Worm (Caenorhabditis elegans) whole organism, early embryonic: ENCODE results near the gene srh-215.

Experiments
- B0310.2 ChIP-seq: sonication (generic microtip); optimal IDR thresholded peaks from 2 replicates; lab custom pipeline; 2016; ENCODE audit warnings: mild to moderate bottlenecking, missing genetic modification characterization, missing compliant biosample characterization
- F13C5.2 ChIP-seq: sonication (generic microtip); optimal IDR thresholded peaks from 2 replicates; lab custom pipeline; 2017; ENCODE audit warnings: mild to moderate bottlenecking, missing genetic modification characterization, inconsistent platforms, missing compliant biosample characterization
- aly-1 ChIP-seq: sonication (generic microtip); optimal IDR thresholded peaks from 2 replicates; lab custom pipeline; 2016; ENCODE audit warnings: missing genetic modification characterization, missing compliant biosample characterization
- ama-1 ChIP-seq: fragments of 150-350 bp; optimal IDR thresholded peaks from 2 replicates; lab custom pipeline; 2014
- ceh-13 ChIP-seq: fragments of 200-800 bp; sonication (Bioruptor generic); optimal IDR thresholded peaks from 2 replicates; lab custom pipeline; 2018; ENCODE audit warnings: mild to moderate bottlenecking, missing genetic modification characterization, missing compliant biosample characterization
- ceh-36 ChIP-seq: sonication (generic microtip); optimal IDR thresholded peaks from 2 replicates; lab custom pipeline; 2016; ENCODE audit warnings: missing genetic modification characterization, inconsistent platforms, missing compliant biosample characterization
- ets-7 ChIP-seq: sonication (generic microtip); optimal IDR thresholded peaks from 2 replicates; lab custom pipeline; 2016; ENCODE audit warnings: missing genotype, missing genetic modification characterization, missing compliant biosample characterization
- flt-1 ChIP-seq: fragments of 200-800 bp; sonication (Bioruptor generic); IDR thresholded peaks from 2 replicates; pipeline ENCODE4 v1.3.6; 2022; ENCODE audit warnings: missing genetic modification characterization, missing compliant biosample characterization
- hmbx-1 ChIP-seq: sonication (generic microtip); optimal IDR thresholded peaks from 2 replicates; lab custom pipeline; 2016; ENCODE audit warnings: mild to moderate bottlenecking, missing genetic modification characterization, missing compliant biosample characterization
- hmg-4 ChIP-seq: fragments of 200-800 bp; sonication (Bioruptor generic); optimal IDR thresholded peaks from 2 replicates; lab custom pipeline; 2018; ENCODE audit warnings: mild to moderate bottlenecking, missing genetic modification characterization, missing compliant biosample characterization
- hnd-1 ChIP-seq: sonication (generic microtip); optimal IDR thresholded peaks from 2 replicates; lab custom pipeline; 2016; ENCODE audit warnings: missing genetic modification characterization, missing compliant biosample characterization
- pes-1 ChIP-seq: fragments of 200-800 bp; sonication (Bioruptor generic); IDR thresholded peaks from 2 replicates; pipeline ENCODE4 v1.3.6; 2022; ENCODE audit warnings: missing genetic modification reagents, missing genetic modification characterization, missing compliant biosample characterization
- scrt-1 ChIP-seq: fragments of 200-800 bp; sonication (Bioruptor generic); IDR thresholded peaks from 2 replicates; pipeline ENCODE4 v1.3.6; 2022; ENCODE audit warnings: missing genetic modification characterization, missing compliant biosample characterization
- sea-1 ChIP-seq: fragments of 200-800 bp; sonication (Bioruptor generic); conservative IDR thresholded peaks from 2 replicates; pipeline ENCODE4 v1.3.6; 2022; ENCODE audit warnings: missing genetic modification characterization, missing compliant biosample characterization
- tbx-11 ChIP-seq: fragments of 200-800 bp; sonication (Bioruptor generic); IDR thresholded peaks from 2 replicates; pipeline ENCODE4 v1.3.6; 2022; ENCODE audit warnings: missing genetic modification characterization, missing compliant biosample characterization
- tbx-37 ChIP-seq: fragments of 200-800 bp; sonication (Bioruptor generic); conservative IDR thresholded peaks from 2 replicates; pipeline ENCODE4 v1.3.6; 2022; ENCODE audit warnings: missing genetic modification reagents, missing genetic modification characterization, missing compliant biosample characterization
- tra-4 ChIP-seq: sonication (generic microtip); optimal IDR thresholded peaks from 2 replicates; lab custom pipeline; 2017; ENCODE audit warnings: missing genetic modification characterization, missing compliant biosample characterization

The srh-215 gene

ce11 chrV:16832865-16833264 lies 1.0 kb upstream of the srh-215 start, which contains the start of gene phy-3:
Gene phy-3 (plus strand): TSS chrV:16833165.
- TF ChIP-seq tbx-11 (GFP tag; lab: Robert Waterston, UW) = no peak
- no peak for TF ChIP-seq ceh-36 (tag; lab: Kevin White, UChicago)
- TF ChIP-seq pes-1 (GFP tag; lab: Robert Waterston, UW) = no peak
- no peak for TF ChIP-seq B0310.2
- no peak for TF ChIP-seq tbx-37 (GFP tag; lab: Robert Waterston, UW)
- no peak for TF ChIP-seq ceh-13

- TF ChIP-seq aly-1 (tag; lab: Kevin White, UChicago) (no peak), tbx-11 (GFP tag; lab: Robert Waterston, UW) (no peak), ceh-13 (no peak), scrt-1 (GFP tag; lab: Robert Waterston, UW) (no peak), pes-1 (GFP tag; lab: Robert Waterston, UW) (no peak), tbx-37 (GFP tag; lab: Robert Waterston, UW) (no peak), hmg-4 (GFP tag; lab: Kevin White, UChicago) (no peak), hmbx-1 (no peak), F13C5.2 (tag; lab: Kevin White, UChicago) (no peak), hnd-1 (tag; lab: Kevin White, UChicago) (no peak), tra-4 (no peak), B0310.2 (no peak), sea-1 (no peak), flt-1 (GFP tag; lab: Robert Waterston, UW) (no peak), ets-7 (tag; lab: Kevin White, UChicago) (no peak), ama-1 (lab: Kevin White, UChicago) (no peak), ceh-36 (tag; lab: Kevin White, UChicago) (no peak)
Observed at ce11 chrV:16831310-16831709, 511 bp downstream of the srh-215 start.

- no peak for TF ChIP-seq flt-1 (GFP tag; lab: Robert Waterston, UW)
- TF ChIP-seq ama-1 (lab: Kevin White, UChicago) = no peak
- TF ChIP-seq ets-7 (tag; lab: Kevin White, UChicago) = no peak
- no peak for TF ChIP-seq hnd-1 (tag; lab: Kevin White, UChicago)
- no peak for TF ChIP-seq aly-1 (tag; lab: Kevin White, UChicago)
- TF ChIP-seq tbx-11 (GFP tag; lab: Robert Waterston, UW) = no peak
- no peak for TF ChIP-seq scrt-1 (GFP tag; lab: Robert Waterston, UW)
- no peak for TF ChIP-seq sea-1
- no peak for TF ChIP-seq ceh-13
- no peak for TF ChIP-seq F13C5.2 (tag; lab: Kevin White, UChicago)
- TF ChIP-seq hmbx-1 = no peak
- no peak for TF ChIP-seq pes-1 (GFP tag; lab: Robert Waterston, UW)
- no peak for TF ChIP-seq hmg-4 (GFP tag; lab: Kevin White, UChicago)
- TF ChIP-seq ceh-36 (tag; lab: Kevin White, UChicago) = no peak
- TF ChIP-seq B0310.2 = no peak
- no peak for TF ChIP-seq tra-4
- TF ChIP-seq tbx-37 (GFP tag; lab: Robert Waterston, UW) = no peak
Observed at ce11 chrV:16829396-16829795, 2.4 kb downstream of the srh-215 start, which contains the start of gene srh-214. Gene srh-214 (minus strand): TSS chrV:16829755.

- no peak for TF ChIP-seq hmg-4 (GFP tag; lab: Kevin White, UChicago)
Observed at ce11 chrV:16827485-16827884, 4.3 kb downstream of the srh-215 start, which contains the start of gene srh-216. Gene srh-216 (minus strand): TSS chrV:16827585.

ce11 chrV:16821270-16821737 lies 10.5 kb downstream of the srh-215 start, which contains the start of gene T20B3.14:
Gene T20B3.14 (minus strand): TSS chrV:16821320.
- TF ChIP-seq pes-1 (GFP tag; lab: Robert Waterston, UW) (no peak), tbx-11 (GFP tag; lab: Robert Waterston, UW) (no peak), ceh-13 (no peak), ets-7 (tag; lab: Kevin White, UChicago) (no peak), ama-1 (lab: Kevin White, UChicago) (no peak), scrt-1 (GFP tag; lab: Robert Waterston, UW) (no peak), ceh-36 (tag; lab: Kevin White, UChicago) (no peak), aly-1 (tag; lab: Kevin White, UChicago) (no peak), hmg-4 (GFP tag; lab: Kevin White, UChicago) (no peak), flt-1 (GFP tag; lab: Robert Waterston, UW) (no peak), tra-4 (no peak), hnd-1 (tag; lab: Kevin White, UChicago) (no peak), sea-1 (no peak), tbx-37 (GFP tag; lab: Robert Waterston, UW) (no peak), B0310.2 (no peak), F13C5.2 (tag; lab: Kevin White, UChicago) (no peak)

- TF ChIP-seq ama-1 (lab: Kevin White, UChicago) (no peak), tbx-37 (GFP tag; lab: Robert Waterston, UW) (no peak), B0310.2 (no peak), scrt-1 (GFP tag; lab: Robert Waterston, UW) (no peak)
Observed at ce11 chrV:16816707-16817106, 15.1 kb downstream of the srh-215 start.

ce11 chrV:16815261-16815660 lies 16.6 kb downstream of the srh-215 start, which contains the start of gene T20B3.1:
Gene T20B3.1 (plus strand): TSS chrV:16815561.
- TF ChIP-seq tra-4 (no peak), pes-1 (GFP tag; lab: Robert Waterston, UW) (no peak), scrt-1 (GFP tag; lab: Robert Waterston, UW) (no peak), flt-1 (GFP tag; lab: Robert Waterston, UW) (no peak), tbx-37 (GFP tag; lab: Robert Waterston, UW) (no peak), sea-1 (no peak), hnd-1 (tag; lab: Kevin White, UChicago) (no peak), ceh-36 (tag; lab: Kevin White, UChicago) (no peak), ets-7 (tag; lab: Kevin White, UChicago) (no peak), ama-1 (lab: Kevin White, UChicago) (no peak), ceh-13 (no peak)
